Fruit fly (Drosophila melanogaster) whole organism, wandering third instar larva: ENCODE measurements around the gene CG45101.

Experiments used
- Abd-B ChIP-seq: fragments of >200 bp; optimal IDR thresholded peaks from 2 replicates; lab custom pipeline; 2017; ENCODE audit warnings: missing biosample characterization, missing genetic modification characterization
- CG32264 ChIP-seq: fragments of 200-800 bp; sonication (Bioruptor generic); optimal IDR thresholded peaks from 2 replicates; lab custom pipeline; 2016; ENCODE audit warnings: missing biosample characterization, missing genetic modification characterization
- CG9705 ChIP-seq: fragments of 200-800 bp; sonication (Bioruptor generic); optimal IDR thresholded peaks from 2 replicates; lab custom pipeline; 2018; ENCODE audit warnings: missing biosample characterization, mild to moderate bottlenecking, missing genetic modification characterization
- CrebA ChIP-seq: fragments of 200-800 bp; sonication (Bioruptor generic); optimal IDR thresholded peaks from 2 replicates; lab custom pipeline; 2016; ENCODE audit warnings: missing biosample characterization, mild to moderate bottlenecking, missing genetic modification characterization, borderline replicate concordance
- Dfd ChIP-seq: fragments of >200 bp; optimal IDR thresholded peaks from 2 replicates; lab custom pipeline; 2017; ENCODE audit warnings: missing biosample characterization, missing genetic modification characterization
- Dif ChIP-seq: fragments of 200-275, 200-300 bp; sonication (Bioruptor generic); optimal IDR thresholded peaks from 2 replicates; lab custom pipeline; 2018; ENCODE audit warnings: missing biosample characterization, missing genetic modification characterization; ENCODE audit not compliant: partially characterized antibody
- GATAd ChIP-seq: sonication (Bioruptor generic); optimal IDR thresholded peaks from 2 replicates; lab custom pipeline; 2016; ENCODE audit warnings: missing biosample characterization, missing genetic modification characterization
- HLH106 ChIP-seq: fragments of 200-800 bp; optimal IDR thresholded peaks from 3 replicates; lab custom pipeline; 2019; ENCODE audit warnings: missing biosample characterization, mild to moderate bottlenecking, missing genetic modification characterization, moderate library complexity
- Hnf4 ChIP-seq: fragments of 200-800 bp; sonication (Bioruptor generic); optimal IDR thresholded peaks from 2 replicates; lab custom pipeline; 2016; ENCODE audit warnings: missing biosample characterization, mild to moderate bottlenecking, missing genetic modification characterization
- Hr78 ChIP-seq: fragments of >200 bp; optimal IDR thresholded peaks from 2 replicates; lab custom pipeline; 2017; ENCODE audit warnings: missing biosample characterization, missing genetic modification characterization
- Hr83 ChIP-seq: fragments of 200-300 bp; sonication (Bioruptor generic); optimal IDR thresholded peaks from 2 replicates; lab custom pipeline; 2016; ENCODE audit warnings: missing biosample characterization, mild to moderate bottlenecking, missing genetic modification characterization, moderate library complexity; ENCODE audit not compliant: poor library complexity, severe bottlenecking
- Jra ChIP-seq: sonication (Bioruptor generic); optimal IDR thresholded peaks from 2 replicates; lab custom pipeline; 2016; ENCODE audit warnings: missing biosample characterization, missing genetic modification characterization
- Mio ChIP-seq: sonication (Bioruptor generic); optimal IDR thresholded peaks from 2 replicates; lab custom pipeline; 2016; ENCODE audit warnings: missing biosample characterization, missing genetic modification characterization
- Myc ChIP-seq: fragments of >200 bp; optimal IDR thresholded peaks from 2 replicates; lab custom pipeline; 2017
- N ChIP-seq: fragments of >200 bp; optimal IDR thresholded peaks from 2 replicates; lab custom pipeline; 2018; ENCODE audit warnings: missing biosample characterization, missing external identifiers, missing genetic modification characterization
- OdsH ChIP-seq: fragments of 200-800 bp; sonication (Bioruptor generic); optimal IDR thresholded peaks from 2 replicates; lab custom pipeline; 2016; ENCODE audit warnings: missing biosample characterization, mild to moderate bottlenecking, missing genetic modification characterization
- Rel ChIP-seq, 2 experiments: fragments of 200-800 bp; sonication (Bioruptor generic) in 1 of 2; optimal IDR thresholded peaks; 2 replicates in 1 of 2; 3 replicates in 1 of 2; lab custom pipeline; 2016 to 2019; ENCODE audit warnings: mild to moderate bottlenecking in 2 of 2, missing biosample characterization in 2 of 2, missing genetic modification characterization in 2 of 2, moderate library complexity in 1 of 2
- Sp1 ChIP-seq: fragments of 200-800 bp; sonication (Bioruptor generic); optimal IDR thresholded peaks from 3 replicates; lab custom pipeline; 2019; ENCODE audit warnings: missing biosample characterization, mild to moderate bottlenecking, missing genetic modification characterization, moderate library complexity
- Vsx2 ChIP-seq: fragments of 200-300, 225-300 bp; sonication (Bioruptor generic); optimal IDR thresholded peaks from 2 replicates; lab custom pipeline; 2018; ENCODE audit warnings: missing biosample characterization, missing genetic modification characterization; ENCODE audit not compliant: partially characterized antibody
- br ChIP-seq: fragments of 200-800 bp; sonication (Bioruptor generic); optimal IDR thresholded peaks from 2 replicates; lab custom pipeline; 2016; ENCODE audit warnings: missing biosample characterization, missing genetic modification characterization
- brk ChIP-seq: fragments of 200-800 bp; sonication (Bioruptor generic); optimal IDR thresholded peaks from 2 replicates; lab custom pipeline; 2016; ENCODE audit warnings: missing biosample characterization, mild to moderate bottlenecking, missing genetic modification characterization
- dl ChIP-seq, 2 experiments: fragments of 175-275, 200-275 bp in 1 of 2; fragments of 200-275 bp in 1 of 2; sonication (Bioruptor generic); optimal IDR thresholded peaks; lab custom pipeline; 2018; ENCODE audit warnings: mild to moderate bottlenecking in 2 of 2, missing biosample characterization in 2 of 2, missing genetic modification characterization in 2 of 2, moderate library complexity in 2 of 2; ENCODE audit not compliant: partially characterized antibody in 2 of 2, insufficient read depth in 1 of 2
- dmrt93B ChIP-seq: fragments of 200-800 bp; sonication (Bioruptor generic); optimal IDR thresholded peaks from 2 replicates; lab custom pipeline; 2018; ENCODE audit warnings: missing biosample characterization, mild to moderate bottlenecking, missing genetic modification characterization
- dsf ChIP-seq: sonication (Bioruptor generic); optimal IDR thresholded peaks from 2 replicates; lab custom pipeline; 2016; ENCODE audit warnings: missing biosample characterization, missing genetic modification characterization, borderline replicate concordance
- ey ChIP-seq: fragments of 200-800 bp; sonication (Bioruptor generic); optimal IDR thresholded peaks from 2 replicates; lab custom pipeline; 2016; ENCODE audit warnings: missing biosample characterization, missing genetic modification characterization
- foxo ChIP-seq, 2 experiments: fragments of 200-800 bp; sonication (Bioruptor generic); optimal IDR thresholded peaks; 2 replicates in 1 of 2; 3 replicates in 1 of 2; lab custom pipeline; 2016 to 2017; ENCODE audit warnings: missing biosample characterization in 2 of 2, missing genetic modification characterization in 2 of 2
- fru ChIP-seq: fragments of 200-800 bp; sonication (Bioruptor generic); optimal IDR thresholded peaks from 3 replicates; lab custom pipeline; 2016; ENCODE audit warnings: missing biosample characterization, mild to moderate bottlenecking, missing genetic modification characterization
- h ChIP-seq: fragments of 200-800 bp; sonication (Bioruptor generic); optimal IDR thresholded peaks from 3 replicates; lab custom pipeline; 2016; ENCODE audit warnings: missing biosample characterization, mild to moderate bottlenecking, missing genetic modification characterization
- jim ChIP-seq: fragments of 175-275, 200-325 bp; sonication (Bioruptor generic); optimal IDR thresholded peaks from 2 replicates; lab custom pipeline; 2016; ENCODE audit warnings: missing biosample characterization, mild to moderate bottlenecking, missing genetic modification characterization
- lola ChIP-seq: fragments of >200 bp; optimal IDR thresholded peaks from 2 replicates; lab custom pipeline; 2017; ENCODE audit warnings: missing biosample characterization, missing genetic modification characterization
- pan ChIP-seq: fragments of >200 bp; optimal IDR thresholded peaks from 2 replicates; lab custom pipeline; 2017
- psq ChIP-seq: fragments of 200-800 bp; sonication (Bioruptor generic); optimal IDR thresholded peaks from 3 replicates; lab custom pipeline; 2017; ENCODE audit warnings: missing biosample characterization, mild to moderate bottlenecking, missing genetic modification characterization, moderate library complexity
- rgr ChIP-seq: fragments of 200-800 bp; sonication (Bioruptor generic); optimal IDR thresholded peaks from 3 replicates; lab custom pipeline; 2016; ENCODE audit warnings: missing biosample characterization, mild to moderate bottlenecking, missing genetic modification characterization
- sage ChIP-seq: fragments of 200-800 bp; sonication (Bioruptor generic); optimal IDR thresholded peaks from 2 replicates; lab custom pipeline; 2016; ENCODE audit warnings: missing biosample characterization, mild to moderate bottlenecking, missing genetic modification characterization
- sv ChIP-seq: fragments of 200-800 bp; sonication (Bioruptor generic); optimal IDR thresholded peaks from 3 replicates; lab custom pipeline; 2016; ENCODE audit warnings: missing biosample characterization, missing genetic modification characterization
- tai ChIP-seq: sonication (Bioruptor generic); optimal IDR thresholded peaks from 2 replicates; lab custom pipeline; 2016; ENCODE audit warnings: missing biosample characterization, missing genetic modification characterization
- usp ChIP-seq: fragments of >200 bp; optimal IDR thresholded peaks from 2 replicates; lab custom pipeline; 2017; ENCODE audit warnings: missing biosample characterization, missing genetic modification characterization
- woc ChIP-seq: sonication (Bioruptor generic); optimal IDR thresholded peaks from 2 replicates; lab custom pipeline; 2016; ENCODE audit warnings: missing biosample characterization, mild to moderate bottlenecking, missing genetic modification characterization

The CG45101 gene

DNA sequence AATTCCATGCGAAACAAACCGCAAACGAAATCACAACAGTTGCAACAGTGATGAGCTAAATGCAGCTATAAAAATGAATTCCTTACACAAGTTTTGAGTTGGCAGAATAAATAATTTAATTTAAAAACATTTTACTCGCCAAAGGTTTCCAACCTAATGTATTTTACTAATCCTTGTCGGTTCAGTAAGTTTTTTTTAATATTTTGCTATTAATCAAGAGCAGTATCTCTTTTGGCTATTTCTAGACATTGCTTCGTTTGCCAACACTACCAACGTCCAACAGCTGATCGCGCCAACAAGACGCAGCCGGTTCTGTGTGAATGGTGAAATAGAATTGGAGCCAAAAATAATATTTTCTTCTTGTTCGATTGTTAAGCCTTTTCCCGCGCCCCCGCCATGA, at the start of gene CG45101, which contains the start of the genes CG32075 and SuUR:
Gene CG45101 (plus strand): TSS at position 303 of the 400 bp plus-strand sequence.
Gene CG32075 (minus strand): TSS at position 253 of the 400 bp plus-strand sequence.
Gene SuUR (plus strand): TSS at position 303 of the 400 bp plus-strand sequence.
- no peak for TF ChIP-seq dl (GFP tag; optimal IDR thresholded peaks at IDR 0.05; lab: Kevin White, UChicago; ENCODE audit: insufficient read depth in 1 of 2, partially characterized antibody in 2 of 2)
- peak; percentile 78 for TF ChIP-seq Sp1 (GFP tag; lab: Kevin White, UChicago)
- no peak for TF ChIP-seq dmrt93B (GFP tag; lab: Kevin White, UChicago)
- TF ChIP-seq br = peak; percentile 85
- no peak for TF ChIP-seq pan (lab: Kevin White, UChicago)
- TF ChIP-seq sage = no peak
- TF ChIP-seq foxo (GFP tag; optimal IDR thresholded peaks at IDR 0.05; lab: Kevin White, UChicago) = peak; percentile 43 to 90
- no peak for TF ChIP-seq Hr78 (GFP tag; lab: Kevin White, UChicago)
- TF ChIP-seq brk (GFP tag; lab: Kevin White, UChicago) = no peak
- peak; percentile 87 for TF ChIP-seq OdsH (GFP tag; lab: Kevin White, UChicago)
- TF ChIP-seq h = peak; percentile 92
- TF ChIP-seq sv (GFP tag; lab: Kevin White, UChicago) = peak; percentile 90
- peak; percentile 74 for TF ChIP-seq GATAd
- TF ChIP-seq jim (GFP tag; lab: Kevin White, UChicago) = no peak
- peak; percentile 90 for TF ChIP-seq ey (GFP tag; lab: Kevin White, UChicago)
- TF ChIP-seq N (GFP tag; lab: Kevin White, UChicago) = no peak
- peak; percentile 87 for TF ChIP-seq dsf (GFP tag; lab: Kevin White, UChicago)
- peak; percentile 85 for TF ChIP-seq CG9705
- no peak for TF ChIP-seq Mio (GFP tag; lab: Kevin White, UChicago)
- TF ChIP-seq Abd-B (GFP tag; lab: Kevin White, UChicago) = no peak
- no peak for TF ChIP-seq Dfd (GFP tag; lab: Kevin White, UChicago)
- no peak for TF ChIP-seq Vsx2
- TF ChIP-seq psq (GFP tag; lab: Kevin White, UChicago) = peak; percentile 80
- TF ChIP-seq Myc (lab: Kevin White, UChicago) = peak; percentile 98
- TF ChIP-seq lola (GFP tag; lab: Kevin White, UChicago) = no peak
- TF ChIP-seq Jra (GFP tag; lab: Kevin White, UChicago) = peak; percentile 88
- TF ChIP-seq CG32264 (GFP tag; lab: Kevin White, UChicago) = peak; percentile 41
- no peak for TF ChIP-seq usp (GFP tag; lab: Kevin White, UChicago)
- peak; percentile 85 for TF ChIP-seq fru (GFP tag; lab: Kevin White, UChicago)
- peak; percentile 65 for TF ChIP-seq Hr83 (GFP tag; lab: Kevin White, UChicago)
- TF ChIP-seq Hnf4 (GFP tag; lab: Kevin White, UChicago) = peak; percentile 93
- TF ChIP-seq HLH106 = peak; percentile 89
- TF ChIP-seq CrebA (GFP tag; lab: Kevin White, UChicago) = no peak
- TF ChIP-seq rgr = peak; percentile 92
- no peak for TF ChIP-seq Dif (GFP tag; lab: Kevin White, UChicago)
- TF ChIP-seq tai = no peak
- no peak for TF ChIP-seq Rel (GFP tag; optimal IDR thresholded peaks at IDR 0.05; lab: Kevin White, UChicago)
- TF ChIP-seq Rel (tag; optimal IDR thresholded peaks at IDR 0.05; lab: Kevin White, UChicago) = peak; percentile 46
- peak; percentile 94 for TF ChIP-seq woc (GFP tag; lab: Kevin White, UChicago)

DNA sequence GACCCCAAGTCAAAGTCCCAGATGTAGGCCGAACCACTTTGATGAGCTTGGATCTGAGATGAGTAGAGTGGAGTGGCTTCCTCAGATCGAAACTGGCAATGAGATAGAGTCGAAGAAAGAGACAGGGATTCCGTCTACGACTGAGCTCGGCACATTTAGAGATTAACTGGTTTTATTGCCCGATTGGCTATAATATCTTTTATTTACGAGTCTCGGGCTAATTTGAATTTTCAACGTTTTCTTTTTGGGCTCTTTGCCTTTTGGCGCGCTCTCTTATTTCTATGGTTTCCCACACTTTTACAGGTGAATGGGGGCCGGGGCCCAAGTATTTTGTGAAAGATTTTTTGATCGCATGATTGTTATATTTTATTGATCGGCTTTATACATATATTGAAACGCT, 49.6 kb upstream of the CG45101 start:
- TF ChIP-seq sv (GFP tag; lab: Kevin White, UChicago) (no peak), Vsx2 (no peak), CG9705 (no peak)

DNA sequence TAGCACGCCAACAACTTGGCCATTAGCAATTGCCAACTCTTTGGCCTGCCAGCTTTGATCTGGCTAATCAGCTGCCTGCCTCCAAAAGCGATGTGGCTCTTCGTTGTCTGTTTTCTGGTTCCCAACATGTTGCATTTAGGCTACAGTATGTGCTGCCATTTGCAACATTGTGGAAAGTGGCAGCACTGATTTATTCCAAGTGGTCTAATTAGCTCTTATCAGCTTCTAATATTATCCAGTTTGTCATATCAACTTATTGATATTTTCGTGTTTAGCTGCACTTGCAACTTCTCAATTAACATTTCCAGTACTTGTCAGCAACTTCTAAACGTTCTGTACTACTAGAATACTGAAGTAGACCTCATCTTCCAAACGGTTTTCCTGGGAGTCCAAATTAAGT, 44.7 kb upstream of the CG45101 start:
- TF ChIP-seq ey (GFP tag; lab: Kevin White, UChicago) = no peak
- no peak for TF ChIP-seq usp (GFP tag; lab: Kevin White, UChicago)
- no peak for TF ChIP-seq CG32264 (GFP tag; lab: Kevin White, UChicago)
- TF ChIP-seq psq (GFP tag; lab: Kevin White, UChicago) = no peak
